Worm (Caenorhabditis elegans) whole organism, L3 larva: ENCODE measurements around the gene T24A6.7.

Source experiments
- R02D3.7 ChIP-seq: fragments of 150-350 bp; optimal IDR thresholded peaks from 2 replicates; lab custom pipeline; 2014; ENCODE audit warnings: missing biosample characterization, missing genetic modification characterization
- ama-1 ChIP-seq: fragments of 150-350 bp; optimal IDR thresholded peaks from 2 replicates; lab custom pipeline; 2018
- elt-2 ChIP-seq: sonication (generic microtip); optimal IDR thresholded peaks from 2 replicates; lab custom pipeline; 2016; ENCODE audit warnings: missing genetic modification reagents, mild to moderate bottlenecking, missing genetic modification characterization, missing compliant biosample characterization
- nhr-12 ChIP-seq: fragments of 150-350 bp; optimal IDR thresholded peaks from 2 replicates; lab custom pipeline; 2014; ENCODE audit warnings: missing biosample characterization, missing genetic modification characterization
- nhr-23 ChIP-seq: fragments of 150-350 bp; optimal IDR thresholded peaks from 2 replicates; lab custom pipeline; 2014; ENCODE audit warnings: missing biosample characterization, missing genetic modification reagents, missing genetic modification characterization
- nhr-237 ChIP-seq: fragments of 150-350 bp; optimal IDR thresholded peaks from 2 replicates; lab custom pipeline; 2014; ENCODE audit warnings: missing biosample characterization, missing genetic modification characterization
- nhr-28 ChIP-seq: fragments of 150-350 bp; optimal IDR thresholded peaks from 2 replicates; lab custom pipeline; 2014; ENCODE audit warnings: missing biosample characterization, missing genetic modification characterization
- snpc-4 ChIP-seq: fragments of 150-350 bp; optimal IDR thresholded peaks from 2 replicates; lab custom pipeline; 2014; ENCODE audit warnings: missing biosample characterization, missing genetic modification characterization
- unc-39 ChIP-seq: sonication (generic microtip); optimal IDR thresholded peaks from 4 replicates; lab custom pipeline; 2017; ENCODE audit warnings: missing biosample characterization, missing genetic modification characterization

DNA sequence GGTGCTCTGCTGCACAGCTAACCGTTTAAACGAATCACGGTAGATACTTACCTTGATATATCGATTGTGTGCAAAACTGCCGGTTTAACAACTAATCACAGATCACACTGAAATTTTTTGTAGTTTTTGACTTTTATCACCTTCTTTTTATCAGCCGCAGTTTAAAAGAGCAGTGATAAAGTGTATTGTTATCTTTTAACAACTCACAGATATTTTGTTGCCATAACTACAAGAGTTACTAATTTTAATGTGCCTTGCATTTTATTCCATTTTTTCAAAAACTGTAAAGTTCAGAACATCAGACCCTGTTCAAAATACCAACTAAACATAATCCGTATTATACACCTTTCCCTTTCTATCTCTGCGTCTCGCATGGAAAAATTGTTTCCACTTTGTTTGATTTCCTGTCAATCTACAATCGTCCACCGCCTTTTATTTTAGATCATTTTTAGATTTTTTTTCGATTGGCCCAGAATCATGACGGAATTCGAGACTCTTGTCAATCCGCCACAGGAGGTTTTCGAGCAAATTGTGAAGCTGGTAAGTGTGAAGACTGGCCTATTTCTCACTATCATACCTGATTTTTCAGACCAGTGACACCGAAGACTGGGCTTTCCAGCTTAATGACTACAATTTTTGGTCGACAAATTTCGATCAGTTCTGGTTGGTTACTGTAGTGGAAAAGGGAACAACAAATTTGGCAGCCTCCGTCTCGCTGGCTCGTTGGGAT, 27.8 kb downstream of the T24A6.7 start, which contains the start of gene T24A6.20:
- no peak for TF ChIP-seq R02D3.7
- no peak for TF ChIP-seq nhr-23 (tag; lab: Kevin White, UChicago)
- TF ChIP-seq snpc-4 = no peak
- peak; percentile 78 for TF ChIP-seq elt-2 (tag; lab: Kevin White, UChicago)
- no peak for TF ChIP-seq unc-39 (tag; lab: Kevin White, UChicago)
- no peak for TF ChIP-seq nhr-237 (tag; lab: Kevin White, UChicago)
- TF ChIP-seq nhr-12 (tag; lab: Kevin White, UChicago) = no peak
- TF ChIP-seq nhr-28 = no peak
- TF ChIP-seq ama-1 (lab: Kevin White, UChicago) = no peak
